Fruit fly (Drosophila melanogaster): Measurements from ENCODE around the gene Cpr64Aa.
A peak's percentile ranks its signal among the peaks of the same experiment; 100 is the strongest.

The Cpr64Aa gene

DNA sequence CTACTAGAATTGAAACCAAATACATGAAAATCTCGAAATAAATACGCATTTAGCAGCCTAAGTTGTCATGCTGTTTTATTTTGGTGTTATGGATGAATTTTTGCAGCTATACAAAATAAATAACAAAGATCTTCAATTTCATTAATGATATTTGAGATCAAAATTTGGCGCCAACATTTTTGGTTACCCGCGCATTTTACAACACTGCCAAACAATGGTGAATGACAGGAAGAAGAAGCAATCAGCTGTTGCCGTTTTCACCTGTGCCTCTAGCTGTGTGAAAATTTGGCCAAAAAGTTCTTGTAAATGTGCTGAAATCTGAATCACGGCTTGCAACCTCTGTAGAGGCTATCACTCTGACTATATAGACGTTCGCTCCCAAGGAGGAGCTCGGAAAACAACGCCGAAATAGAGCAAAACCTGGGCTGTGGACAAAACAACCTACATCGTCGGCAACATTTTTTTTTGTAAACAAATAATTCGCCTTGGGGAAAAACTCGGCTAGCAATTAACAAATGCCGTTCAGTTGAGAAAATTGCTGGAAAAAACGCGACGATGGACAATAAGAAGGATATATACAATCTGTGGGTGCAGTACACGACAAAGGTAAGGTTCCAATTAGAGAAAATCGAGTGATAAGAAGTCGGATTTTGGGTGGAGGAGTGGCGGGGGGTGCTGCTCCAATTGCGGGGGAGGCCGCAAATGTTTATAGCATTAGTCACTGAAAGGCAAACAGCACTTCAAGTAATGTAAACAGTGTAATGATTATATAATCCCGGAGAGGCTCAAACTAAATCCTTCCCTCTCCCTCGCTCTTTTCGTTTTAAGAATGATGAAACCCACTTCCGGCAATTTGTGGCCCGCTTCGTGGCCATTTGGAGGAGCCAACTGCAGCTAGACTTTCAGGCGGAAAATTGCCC is 15.0 kb downstream of the Cpr64Aa start, which contains the start of gene CG43367:
Gene CG43367, plus strand, starts transcription at position 264 of the 920 bp plus-strand sequence.
- TF ChIP-seq CG8301 (tag; optimal IDR thresholded peaks at IDR 0.05), result no peak
- TF ChIP-seq gl (tag; optimal IDR thresholded peaks at IDR 0.05), result no peak
- 0 out of 2 replicates have a peak, but pooled peaks have one; percentile 14 for TF ChIP-seq CG32121 (GFP tag; IDR thresholded peaks at IDR 0.05)

DNA sequence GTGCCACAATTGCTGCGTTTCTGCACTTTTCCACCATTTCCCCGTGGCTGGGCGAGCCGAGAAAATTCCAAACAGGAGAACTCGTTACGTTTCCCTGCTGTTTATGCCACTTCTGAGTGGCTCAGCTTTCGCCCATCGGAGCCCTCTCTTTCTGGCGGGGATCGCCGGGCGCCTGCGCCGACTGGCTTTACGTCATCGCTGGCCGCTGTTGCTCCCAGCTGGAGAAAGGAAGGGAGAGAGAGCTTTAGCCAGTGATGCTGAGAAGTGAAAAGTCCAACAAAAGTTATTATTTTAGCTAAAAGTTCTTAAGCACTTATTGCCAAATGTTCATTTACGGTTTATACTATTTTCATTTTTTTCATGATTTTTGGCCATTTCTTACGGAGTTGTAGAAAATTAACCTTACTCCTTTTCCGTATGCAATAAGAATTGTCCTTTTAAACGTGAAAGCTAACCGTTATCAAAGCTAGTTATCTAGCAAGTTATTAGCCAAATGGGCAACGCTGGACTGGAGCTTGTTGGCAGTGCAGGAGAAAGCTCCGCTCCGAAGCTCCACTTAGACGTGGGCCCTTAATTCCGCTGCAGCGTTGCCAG is 21.0 kb downstream of the Cpr64Aa start, which contains the start of the genes Teh2 and tipE:
Gene Teh2, minus strand, starts transcription at position 94 of the 594 bp plus-strand sequence.
Gene tipE, plus strand, starts transcription at position 570 of the 594 bp plus-strand sequence.
- TF ChIP-seq EcR (GFP tag; optimal IDR thresholded peaks at IDR 0.05), result no peak
- no peak for TF ChIP-seq D1 (tag; optimal IDR thresholded peaks at IDR 0.05)
- TF ChIP-seq CG8159 (tag; optimal IDR thresholded peaks at IDR 0.05), result no peak
- no peak for TF ChIP-seq CG4496 (GFP tag; IDR thresholded peaks at IDR 0.05)
- TF ChIP-seq fd96Ca (GFP tag; IDR thresholded peaks at IDR 0.05), result no peak
- TF ChIP-seq CG14655 (GFP tag; optimal IDR thresholded peaks at IDR 0.05), result no peak
- TF ChIP-seq CG10348 (GFP tag; IDR thresholded peaks at IDR 0.05), result no peak
- no peak for TF ChIP-seq gl (tag; optimal IDR thresholded peaks at IDR 0.05)
- TF ChIP-seq CG32121 (GFP tag; IDR thresholded peaks at IDR 0.05), result no peak
- TF ChIP-seq CG8301 (tag; optimal IDR thresholded peaks at IDR 0.05), result no peak
- TF ChIP-seq Pif1B (GFP tag; optimal IDR thresholded peaks at IDR 0.05), result no peak
- TF ChIP-seq CG15710 (tag; optimal IDR thresholded peaks at IDR 0.05), result no peak
- TF ChIP-seq CG12605 (GFP tag; IDR thresholded peaks at IDR 0.05), result no peak
- TF ChIP-seq Snoo (tag; optimal IDR thresholded peaks at IDR 0.05), result no peak
- no peak for TF ChIP-seq CG9948 (tag; optimal IDR thresholded peaks at IDR 0.05)
- no peak for TF ChIP-seq CG34367 (tag; optimal IDR thresholded peaks at IDR 0.05)
- no peak for TF ChIP-seq CG17806 (tag; optimal IDR thresholded peaks at IDR 0.05)

DNA sequence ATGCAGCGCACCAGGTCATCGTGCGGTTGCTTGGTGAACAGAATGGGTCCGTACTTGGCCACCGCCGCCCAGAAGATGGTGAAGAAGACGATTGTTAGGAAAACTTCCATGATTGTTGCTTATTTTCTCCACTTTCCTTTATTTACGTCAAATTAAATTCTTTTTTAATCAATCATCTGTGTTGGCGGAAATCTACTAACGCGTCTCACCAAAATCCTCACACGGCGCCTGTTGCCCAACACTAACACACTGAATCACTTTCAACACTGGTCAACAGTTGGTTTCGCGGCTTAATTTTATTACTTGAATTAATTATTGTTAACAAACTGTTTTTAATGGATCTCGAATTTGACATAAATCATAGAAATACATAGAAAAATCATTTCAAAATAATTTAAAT is 22.3 kb downstream of the Cpr64Aa start, which contains the start of gene VhaM9.7-c:
Gene VhaM9.7-c, minus strand, starts transcription at position 207 of the 400 bp plus-strand sequence.
- no peak for TF ChIP-seq CG34367 (tag; optimal IDR thresholded peaks at IDR 0.05)
- no peak for TF ChIP-seq Pif1A (GFP tag; optimal IDR thresholded peaks at IDR 0.05)
- TF ChIP-seq CG10348 (GFP tag; IDR thresholded peaks at IDR 0.05), result no peak
- TF ChIP-seq CG8159 (tag; optimal IDR thresholded peaks at IDR 0.05), result peak; percentile 18
- no peak for TF ChIP-seq EcR (GFP tag; optimal IDR thresholded peaks at IDR 0.05)
- no peak for TF ChIP-seq CG4496 (GFP tag; IDR thresholded peaks at IDR 0.05)
- 0 out of 2 replicates have a peak, but pooled peaks have one; percentile 11 for TF ChIP-seq rn (GFP tag; IDR thresholded peaks at IDR 0.05)
- TF ChIP-seq CG13204 (GFP tag; optimal IDR thresholded peaks at IDR 0.05), result no peak
- no peak for TF ChIP-seq Snoo (tag; optimal IDR thresholded peaks at IDR 0.05)
- TF ChIP-seq Ets98B (GFP tag; IDR thresholded peaks at IDR 0.05), result no peak
- TF ChIP-seq CG32121 (GFP tag; IDR thresholded peaks at IDR 0.05), result no peak
- no peak for TF ChIP-seq CG8301 (tag; optimal IDR thresholded peaks at IDR 0.05)
- TF ChIP-seq CG12605 (GFP tag; IDR thresholded peaks at IDR 0.05), result no peak
- TF ChIP-seq Pif1B (GFP tag; optimal IDR thresholded peaks at IDR 0.05), result no peak
- TF ChIP-seq CG15710 (tag; optimal IDR thresholded peaks at IDR 0.05), result peak; percentile 4
- no peak for TF ChIP-seq gl (tag; optimal IDR thresholded peaks at IDR 0.05)
- TF ChIP-seq CG14655 (GFP tag; optimal IDR thresholded peaks at IDR 0.05), result no peak
- no peak for TF ChIP-seq CG17806 (tag; optimal IDR thresholded peaks at IDR 0.05)
- peak; percentile 6 for TF ChIP-seq D1 (tag; optimal IDR thresholded peaks at IDR 0.05)
- no peak for TF ChIP-seq fd96Ca (GFP tag; IDR thresholded peaks at IDR 0.05)
- no peak for TF ChIP-seq CG9948 (tag; optimal IDR thresholded peaks at IDR 0.05)

DNA sequence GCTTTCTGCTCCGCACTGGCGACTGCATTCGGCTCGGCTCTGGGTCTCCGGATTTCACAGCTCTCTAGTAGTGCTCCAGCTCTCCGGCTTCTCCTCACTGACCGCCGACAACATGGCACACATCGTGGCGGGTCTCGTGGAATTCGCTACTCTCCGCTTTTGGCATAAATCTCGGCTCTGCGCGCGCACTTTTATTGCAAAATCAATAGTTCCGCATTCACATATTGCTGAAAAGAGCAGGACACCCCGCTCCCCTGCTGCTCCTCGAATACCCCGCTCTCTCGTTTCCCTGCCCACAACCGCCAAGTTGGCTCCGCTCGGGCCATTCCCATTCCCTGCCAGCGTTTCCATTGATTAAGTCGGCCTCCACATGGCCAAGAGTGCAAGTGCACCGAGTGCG is 23.7 kb downstream of the Cpr64Aa start:
- TF ChIP-seq CG12605 (GFP tag; IDR thresholded peaks at IDR 0.05) (0 out of 2 replicates have a peak, but pooled peaks have one; percentile 27), CG14655 (GFP tag; optimal IDR thresholded peaks at IDR 0.05) (no peak), Snoo (tag; optimal IDR thresholded peaks at IDR 0.05) (no peak), CG17806 (tag; optimal IDR thresholded peaks at IDR 0.05) (no peak)

DNA sequence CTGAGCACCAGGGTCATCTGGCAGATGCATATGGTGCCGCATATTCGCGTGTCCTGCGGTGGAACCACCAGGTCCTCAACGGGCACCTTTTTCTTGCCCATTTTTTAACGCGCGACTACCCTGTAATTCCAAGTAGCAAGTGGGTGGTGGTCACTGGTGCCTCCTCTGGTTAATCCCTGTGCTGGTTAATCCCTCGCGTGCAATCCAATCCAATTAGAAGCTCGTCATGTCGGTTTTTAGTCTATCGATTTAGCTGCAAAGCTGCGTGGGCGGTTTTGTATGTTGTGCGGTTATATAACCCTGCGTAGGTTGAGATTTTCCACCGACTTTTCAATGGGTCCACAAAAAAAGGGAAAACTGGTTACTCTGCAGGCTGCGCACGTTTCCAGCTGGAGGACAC is 24.4 kb downstream of the Cpr64Aa start, which contains the start of gene Teh3:
Gene Teh3, minus strand, starts transcription at position 101 of the 400 bp plus-strand sequence.
- no peak for TF ChIP-seq CG8301 (tag; optimal IDR thresholded peaks at IDR 0.05)
- no peak for TF ChIP-seq CG9948 (tag; optimal IDR thresholded peaks at IDR 0.05)
- TF ChIP-seq CG34367 (tag; optimal IDR thresholded peaks at IDR 0.05), result no peak
- no peak for TF ChIP-seq CG12605 (GFP tag; IDR thresholded peaks at IDR 0.05)
- no peak for TF ChIP-seq rn (GFP tag; IDR thresholded peaks at IDR 0.05)
- TF ChIP-seq CG10348 (GFP tag; IDR thresholded peaks at IDR 0.05), result no peak
- TF ChIP-seq Pif1A (GFP tag; optimal IDR thresholded peaks at IDR 0.05), result no peak
- no peak for TF ChIP-seq CG4496 (GFP tag; IDR thresholded peaks at IDR 0.05)
- no peak for TF ChIP-seq Ets98B (GFP tag; IDR thresholded peaks at IDR 0.05)
- no peak for TF ChIP-seq gl (tag; optimal IDR thresholded peaks at IDR 0.05)
- TF ChIP-seq CG17806 (tag; optimal IDR thresholded peaks at IDR 0.05), result no peak
